Worm (Caenorhabditis elegans) whole organism, young adult: ENCODE results near the gene snrp-200.

Experiments used
- B0261.1 ChIP-seq: sonication (generic microtip); optimal IDR thresholded peaks from 2 replicates; lab custom pipeline; 2016; ENCODE audit warnings: mild to moderate bottlenecking, missing genetic modification characterization, moderate library complexity, missing compliant biosample characterization
- K12H6.12 ChIP-seq: fragments of 200-800 bp; sonication (Bioruptor generic); optimal IDR thresholded peaks from 2 replicates; lab custom pipeline; 2018; ENCODE audit warnings: mild to moderate bottlenecking, missing genetic modification characterization, missing compliant biosample characterization
- Y53G8AR.9 ChIP-seq: fragments of 200-800 bp; sonication (Bioruptor generic); conservative IDR thresholded peaks from 2 replicates; pipeline ENCODE4 v1.3.6; 2022; ENCODE audit warnings: missing genetic modification reagents, missing genetic modification characterization, missing compliant biosample characterization
- Y67H2A.10 ChIP-seq: fragments of 200-800 bp; sonication (Bioruptor generic); conservative IDR thresholded peaks from 2 replicates; pipeline ENCODE4 v1.3.6; 2022; ENCODE audit warnings: missing genetic modification reagents, missing genetic modification characterization, missing compliant biosample characterization
- attf-5 ChIP-seq: fragments of 200-800 bp; sonication (Bioruptor generic); optimal IDR thresholded peaks from 2 replicates; lab custom pipeline; 2018; ENCODE audit warnings: mild to moderate bottlenecking, missing genetic modification characterization, missing compliant biosample characterization
- cebp-1 ChIP-seq, 2 experiments: fragments of 200-800 bp in 1 of 2; sonication (Bioruptor generic) in 1 of 2; sonication (generic microtip) in 1 of 2; IDR thresholded peaks in 1 of 2; optimal IDR thresholded peaks in 1 of 2; 2 replicates each; pipeline versions ENCODE4 v1.3.6 to Lab custom; 2017 to 2022; ENCODE audit warnings: missing compliant biosample characterization in 2 of 2, missing genetic modification characterization in 2 of 2, mild to moderate bottlenecking in 1 of 2, missing genetic modification reagents in 1 of 2, moderate library complexity in 1 of 2
- die-1 ChIP-seq: sonication (generic microtip); optimal IDR thresholded peaks from 2 replicates; lab custom pipeline; 2016; ENCODE audit warnings: missing genotype, mild to moderate bottlenecking, missing genetic modification characterization, missing compliant biosample characterization
- dox-1 ChIP-seq: fragments of 200-800 bp; sonication (Bioruptor generic); IDR thresholded peaks from 2 replicates; pipeline ENCODE4 v1.3.6; 2022; ENCODE audit warnings: missing genetic modification reagents, missing genetic modification characterization, missing compliant biosample characterization
- dpl-1 ChIP-seq: fragments of 150-350 bp; optimal IDR thresholded peaks from 2 replicates; lab custom pipeline; 2014; ENCODE audit warnings: missing biosample characterization, missing genetic modification reagents, missing genetic modification characterization
- egrh-3 ChIP-seq: fragments of 200-800 bp; sonication (Bioruptor generic); IDR thresholded peaks from 2 replicates; pipeline ENCODE4 v1.3.6; 2022; ENCODE audit warnings: missing genetic modification reagents, missing genetic modification characterization, missing compliant biosample characterization
- fkh-3 ChIP-seq: sonication (generic microtip); optimal IDR thresholded peaks from 2 replicates; lab custom pipeline; 2016; ENCODE audit warnings: mild to moderate bottlenecking, missing genetic modification characterization, missing compliant biosample characterization
- gei-17 ChIP-seq: fragments of 200-800 bp; sonication (Bioruptor generic); optimal IDR thresholded peaks from 2 replicates; lab custom pipeline; 2018; ENCODE audit warnings: mild to moderate bottlenecking, missing genetic modification characterization, missing compliant biosample characterization
- hmg-1.2 ChIP-seq: fragments of 200-800 bp; sonication (Bioruptor generic); IDR thresholded peaks from 2 replicates; pipeline ENCODE4 v1.3.6; 2022; ENCODE audit warnings: missing genetic modification reagents, missing genetic modification characterization, missing compliant biosample characterization
- hsf-1 ChIP-seq: fragments of 200-800 bp; sonication (Bioruptor generic); IDR thresholded peaks from 2 replicates; pipeline ENCODE4 v1.3.6; 2022; ENCODE audit warnings: missing genetic modification reagents, missing genetic modification characterization, missing compliant biosample characterization
- let-526 ChIP-seq: fragments of 200-800 bp; sonication (Bioruptor generic); IDR thresholded peaks from 2 replicates; pipeline ENCODE4 v1.3.6; 2022; ENCODE audit warnings: missing genetic modification reagents, missing genetic modification characterization, missing compliant biosample characterization
- let-607 ChIP-seq, 2 experiments: fragments of 200-800 bp in 1 of 2; sonication (Bioruptor generic) in 1 of 2; sonication (generic microtip) in 1 of 2; optimal IDR thresholded peaks; 2 replicates each; lab custom pipeline; 2016 to 2018; ENCODE audit warnings: mild to moderate bottlenecking in 2 of 2, missing compliant biosample characterization in 2 of 2, missing genetic modification characterization in 2 of 2, moderate library complexity in 2 of 2, missing genotype in 1 of 2
- lin-26 ChIP-seq: fragments of 200-800 bp; sonication (Bioruptor generic); IDR thresholded peaks from 2 replicates; pipeline ENCODE4 v1.3.6; 2022; ENCODE audit warnings: missing genetic modification reagents, missing genetic modification characterization, missing compliant biosample characterization
- lin-35 ChIP-seq, 3 experiments: fragments of 150-350 bp in 2 of 3; sonication (generic microtip) in 1 of 3; optimal IDR thresholded peaks; 2 replicates each; lab custom pipeline; 2014 to 2018; ENCODE audit warnings: missing biosample characterization in 3 of 3, missing genetic modification characterization in 3 of 3, missing genetic modification reagents in 3 of 3
- lin-40 ChIP-seq: sonication (generic microtip); optimal IDR thresholded peaks from 2 replicates; lab custom pipeline; 2016; ENCODE audit warnings: missing genetic modification characterization, mild to moderate bottlenecking, missing compliant biosample characterization, missing genotype, missing genetic modification reagents
- lin-54 ChIP-seq: fragments of 200-800 bp; sonication (Bioruptor generic); optimal IDR thresholded peaks from 2 replicates; lab custom pipeline; 2018; ENCODE audit warnings: mild to moderate bottlenecking, missing genetic modification characterization, missing compliant biosample characterization
- lsl-1 ChIP-seq: fragments of 200-800 bp; sonication (Bioruptor generic); optimal IDR thresholded peaks from 2 replicates; lab custom pipeline; 2018; ENCODE audit warnings: mild to moderate bottlenecking, missing genetic modification characterization, moderate library complexity, missing compliant biosample characterization
- mcd-1 ChIP-seq: fragments of 200-800 bp; sonication (Bioruptor generic); IDR thresholded peaks from 2 replicates; pipeline ENCODE4 v1.3.6; 2022; ENCODE audit warnings: missing genetic modification reagents, missing genetic modification characterization, missing compliant biosample characterization
- nhr-120 ChIP-seq: fragments of 200-800 bp; sonication (Bioruptor generic); IDR thresholded peaks from 2 replicates; pipeline ENCODE4 v1.3.6; 2022; ENCODE audit warnings: missing genetic modification characterization, missing compliant biosample characterization
- nhr-179 ChIP-seq: sonication (generic microtip); optimal IDR thresholded peaks from 2 replicates; lab custom pipeline; 2016; ENCODE audit warnings: mild to moderate bottlenecking, missing genetic modification characterization, missing compliant biosample characterization
- nhr-80 ChIP-seq: sonication (generic microtip); optimal IDR thresholded peaks from 2 replicates; lab custom pipeline; 2016; ENCODE audit warnings: missing genetic modification characterization, missing compliant biosample characterization
- pbrm-1 ChIP-seq: fragments of 200-800 bp; sonication (Bioruptor generic); IDR thresholded peaks from 2 replicates; pipeline ENCODE4 v1.3.6; 2022; ENCODE audit warnings: missing genetic modification reagents, missing genetic modification characterization, missing compliant biosample characterization
- snpc-1.3 ChIP-seq: sonication (generic microtip); optimal IDR thresholded peaks from 2 replicates; lab custom pipeline; 2017; ENCODE audit warnings: missing genetic modification characterization, mild to moderate bottlenecking, missing compliant biosample characterization, antibody characterized with exemption, moderate library complexity, missing genotype, missing genetic modification reagents; ENCODE audit not compliant: insufficient read depth
- snpc-3.4 ChIP-seq: sonication (generic microtip); optimal IDR thresholded peaks from 2 replicates; lab custom pipeline; 2017; ENCODE audit warnings: missing genetic modification characterization, mild to moderate bottlenecking, missing compliant biosample characterization, antibody characterized with exemption, moderate library complexity, missing genotype, missing genetic modification reagents
- snpc-4 ChIP-seq, 5 experiments: fragments of 150-350 bp in 1 of 5; sonication (generic microtip) in 4 of 5; optimal IDR thresholded peaks; 2 replicates each; lab custom pipeline; 2014 to 2018; ENCODE audit warnings: missing genetic modification characterization in 5 of 5, missing biosample characterization in 3 of 5, antibody characterized with exemption in 2 of 5, mild to moderate bottlenecking in 2 of 5, missing compliant biosample characterization in 2 of 5, missing genotype in 2 of 5, moderate library complexity in 2 of 5, missing genetic modification reagents in 1 of 5
- unc-130 ChIP-seq: sonication (generic microtip); optimal IDR thresholded peaks from 2 replicates; lab custom pipeline; 2016; ENCODE audit warnings: missing genetic modification reagents, missing genetic modification characterization, missing compliant biosample characterization
- xnd-1 ChIP-seq: sonication (generic microtip); optimal IDR thresholded peaks from 2 replicates; lab custom pipeline; 2016; ENCODE audit warnings: missing genotype, missing genetic modification reagents, missing genetic modification characterization, missing compliant biosample characterization
- zfh-2 ChIP-seq: fragments of 200-800 bp; sonication (Bioruptor generic); conservative IDR thresholded peaks from 2 replicates; pipeline ENCODE4 v1.3.6; 2022; ENCODE audit warnings: missing genetic modification reagents, missing genetic modification characterization, missing compliant biosample characterization
- zim-3 ChIP-seq: sonication (generic microtip); optimal IDR thresholded peaks from 2 replicates; lab custom pipeline; 2017; ENCODE audit warnings: mild to moderate bottlenecking, missing genetic modification characterization, moderate library complexity, missing compliant biosample characterization
- ztf-22 ChIP-seq: fragments of 200-800 bp; sonication (Bioruptor generic); optimal IDR thresholded peaks from 2 replicates; lab custom pipeline; 2018; ENCODE audit warnings: mild to moderate bottlenecking, missing genetic modification characterization, moderate library complexity, missing compliant biosample characterization
- ztf-26 ChIP-seq: sonication (generic microtip); optimal IDR thresholded peaks from 2 replicates; lab custom pipeline; 2017; ENCODE audit warnings: missing genetic modification characterization, missing compliant biosample characterization
- ztf-6 ChIP-seq: fragments of 200-800 bp; sonication (Bioruptor generic); IDR thresholded peaks from 2 replicates; pipeline ENCODE4 v1.3.6; 2022; ENCODE audit warnings: missing genetic modification reagents, missing genetic modification characterization, missing compliant biosample characterization

The snrp-200 gene

DNA sequence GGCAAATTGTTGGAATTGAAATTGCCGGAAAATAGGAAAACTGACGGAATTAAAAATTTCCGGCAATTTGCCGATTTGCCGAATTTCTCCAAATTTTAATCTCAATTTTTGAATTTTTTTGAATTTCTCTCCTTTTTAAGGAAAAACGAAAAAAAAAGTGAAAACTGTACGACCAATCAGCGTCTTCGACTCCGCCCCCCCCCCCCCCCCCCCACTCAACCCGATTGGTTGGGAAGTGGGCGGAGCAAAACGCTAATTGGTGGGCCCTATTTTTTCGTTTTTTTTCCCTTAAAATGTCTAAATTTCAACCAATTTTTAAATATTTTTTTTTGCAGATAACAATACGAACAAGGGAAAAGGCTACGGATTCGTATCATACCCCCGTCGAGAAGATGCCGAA lies 33.2 kb upstream of the snrp-200 start:
- TF ChIP-seq B0261.1 (tag; lab: Kevin White, UChicago) (no peak), mcd-1 (GFP tag; lab: Robert Waterston, UW) (0 out of 2 replicates have a peak, but pooled peaks have one; percentile 38), fkh-3 (no peak), egrh-3 (GFP tag; lab: Robert Waterston, UW) (peak; percentile 85), lin-40 (tag; lab: Kevin White, UChicago) (no peak), zfh-2 (GFP tag; lab: Robert Waterston, UW) (peak; percentile 72)

DNA sequence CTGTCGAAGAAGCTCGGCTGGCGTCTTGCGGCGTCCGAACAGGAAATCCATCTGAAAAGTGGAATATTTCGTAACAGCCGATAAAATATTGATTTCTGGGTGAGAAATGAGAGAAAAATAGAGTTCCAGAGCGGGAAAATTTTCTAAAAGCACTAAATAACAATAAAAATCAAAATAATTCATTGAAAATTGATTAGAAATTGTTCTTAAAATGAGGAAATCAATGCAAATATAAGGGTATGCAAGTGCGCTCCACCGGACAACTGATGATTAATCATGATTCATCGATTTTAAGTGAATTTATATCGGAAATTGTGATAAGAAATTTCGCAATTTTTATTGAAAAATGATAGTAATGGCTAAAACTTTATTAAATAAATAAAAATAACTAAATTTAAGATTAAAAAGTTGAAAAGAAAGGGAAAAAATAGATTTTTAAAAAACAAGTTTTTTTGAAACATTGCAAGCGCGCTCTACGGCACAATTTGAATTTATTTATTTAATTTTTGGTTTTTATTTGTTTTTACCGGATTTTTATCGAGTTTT lies 31.5 kb upstream of the snrp-200 start, which contains the start of the genes vps-2 and tiar-2:
Gene vps-2 (minus strand): TSS at position 51 of the 546 bp plus-strand sequence.
Gene tiar-2 (plus strand): TSS at position 520 of the 546 bp plus-strand sequence.
- TF ChIP-seq K12H6.12 (tag; lab: Kevin White, UChicago) (peak; percentile 14), Y53G8AR.9 (0 out of 2 replicates have a peak, but pooled peaks have one; percentile 35), lin-40 (tag; lab: Kevin White, UChicago) (peak; percentile 66), dpl-1 (no peak), nhr-120 (GFP tag; lab: Robert Waterston, UW) (no peak), ztf-22 (GFP tag; lab: Kevin White, UChicago) (no peak), unc-130 (GFP tag; lab: Kevin White, UChicago) (no peak), dox-1 (GFP tag; lab: Robert Waterston, UW) (0 out of 2 replicates have a peak, but pooled peaks have one; percentile 18), ztf-26 (tag; lab: Kevin White, UChicago) (peak; percentile 30), die-1 (tag; lab: Kevin White, UChicago) (no peak), lin-35 (GFP tag; optimal IDR thresholded peaks at IDR 0.05; lab: Kevin White, UChicago) (no peak), cebp-1 (GFP tag; IDR thresholded peaks at IDR 0.05; lab: Robert Waterston, UW) (no peak; the same call in 1 of the 2 replicates), cebp-1 (tag; optimal IDR thresholded peaks at IDR 0.05; lab: Kevin White, UChicago) (peak; percentile 87), snpc-3.4 (tag; lab: Kevin White, UChicago) (peak; percentile 22), Y67H2A.10 (no peak), zfh-2 (GFP tag; lab: Robert Waterston, UW) (no peak), mcd-1 (GFP tag; lab: Robert Waterston, UW) (peak; percentile 89), gei-17 (GFP tag; lab: Kevin White, UChicago) (no peak), lin-26 (GFP tag; lab: Robert Waterston, UW) (no peak), snpc-1.3 (tag; lab: Kevin White, UChicago) (no peak), let-607 (tag; optimal IDR thresholded peaks at IDR 0.05; lab: Kevin White, UChicago) (peak in 1 of 2 experiments; percentile 36), let-526 (GFP tag; lab: Robert Waterston, UW) (no peak), attf-5 (GFP tag; lab: Kevin White, UChicago) (peak; percentile 90), pbrm-1 (GFP tag; lab: Robert Waterston, UW) (peak; percentile 35; the same call in 1 of the 2 replicates), hmg-1.2 (peak; percentile 54), lsl-1 (peak; percentile 2), lin-54 (GFP tag; lab: Kevin White, UChicago) (peak; percentile 39), nhr-80 (tag; lab: Kevin White, UChicago) (peak; percentile 7), xnd-1 (tag; lab: Kevin White, UChicago) (no peak), ztf-6 (no peak), zim-3 (no peak), B0261.1 (tag; lab: Kevin White, UChicago) (no peak), nhr-179 (tag; lab: Kevin White, UChicago) (no peak), hsf-1 (GFP tag; lab: Robert Waterston, UW) (no peak), snpc-4 (GFP tag; optimal IDR thresholded peaks at IDR 0.05; lab: Kevin White, UChicago) (no peak), snpc-4 (tag; optimal IDR thresholded peaks at IDR 0.05; lab: Kevin White, UChicago) (peak in 3 of 4 experiments; percentile 42 to 74 (median 46))
